Worm (Caenorhabditis elegans): ENCODE data around the gene B0507.8.

ce11 chrV:8789345-8789744 lies 26.6 kb upstream of the B0507.8 start:
- no peak for TF ChIP-seq T22C8.4 (GFP tag; IDR thresholded peaks at IDR 0.05)
- no peak for TF ChIP-seq ztf-29 (GFP tag; IDR thresholded peaks at IDR 0.05)
- TF ChIP-seq med-1 (GFP tag; optimal IDR thresholded peaks at IDR 0.05; ENCODE audit: insufficient read depth) = no peak
- no peak for TF ChIP-seq ztf-23 (GFP tag; IDR thresholded peaks at IDR 0.05)
- TF ChIP-seq flt-1 (GFP tag; IDR thresholded peaks at IDR 0.05) = no peak
- TF ChIP-seq klf-2 (GFP tag; conservative IDR thresholded peaks at IDR 0.05) = no peak
